Fruit fly (Drosophila melanogaster): Measurements from ENCODE around the gene CG8997.
A peak's percentile ranks its signal among the peaks of the same experiment; 100 is the strongest.

DNA sequence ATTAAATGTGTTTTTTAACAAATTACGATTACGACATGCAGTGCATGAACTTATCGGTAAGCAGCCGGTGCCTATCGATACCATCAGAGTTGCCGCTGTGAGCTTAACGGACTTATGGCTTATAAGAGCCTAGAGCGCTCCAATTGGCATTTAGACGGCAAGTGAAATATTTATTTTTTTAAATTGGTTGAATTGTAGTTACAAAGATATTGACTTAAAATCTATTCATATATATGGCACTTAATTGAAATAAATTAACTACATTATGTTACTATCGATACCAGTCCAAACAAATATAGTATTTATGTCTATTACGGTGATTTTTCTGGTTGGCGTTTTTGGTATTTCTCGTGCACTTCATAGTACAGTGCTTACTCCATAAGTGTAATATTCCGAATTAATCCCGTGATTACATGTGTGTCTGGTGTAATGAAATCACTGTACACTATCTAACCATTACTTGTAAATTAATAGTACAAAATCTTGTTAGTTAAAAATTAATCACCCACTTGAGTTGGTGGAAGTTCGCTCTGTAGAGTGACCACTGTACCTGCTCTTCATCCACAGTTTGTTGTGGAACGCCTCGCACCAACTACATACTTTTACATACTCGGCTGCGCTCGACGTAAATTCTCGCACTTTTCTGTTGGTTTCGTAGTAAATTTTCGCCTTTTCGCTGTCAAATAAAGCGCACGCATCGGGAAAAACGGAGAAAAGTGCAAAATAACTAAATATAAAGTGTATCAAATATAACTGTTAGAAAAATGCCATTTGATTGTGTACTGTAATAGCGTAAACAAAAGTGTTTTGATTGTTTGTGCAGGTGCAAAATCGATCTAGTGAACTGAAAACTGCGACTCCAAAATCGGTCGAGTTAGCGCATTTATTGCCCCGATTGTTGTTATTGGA, 9.9 kb downstream of the CG8997 start, which contains the start of the genes mRpS23 and CenG1A:
- TF ChIP-seq Crg-1 (GFP tag; optimal IDR thresholded peaks at IDR 0.05) (peak; percentile 99), CG1620 (GFP tag; optimal IDR thresholded peaks at IDR 0.05) (peak; percentile 99), Hr96 (GFP tag; optimal IDR thresholded peaks at IDR 0.05) (peak; percentile 99), tj (GFP tag; optimal IDR thresholded peaks at IDR 0.05) (peak; percentile 91), Clk (GFP tag; optimal IDR thresholded peaks at IDR 0.05) (peak; percentile 99), kay (GFP tag; ENCODE audit: borderline replicate concordance) (no peak), Mnt (GFP tag; optimal IDR thresholded peaks at IDR 0.05) (peak; percentile 98)

All from whole organism, adult.